Worm (Caenorhabditis elegans) whole organism, early embryonic: ENCODE measurements around the gene T18D3.1.

Source experiments
- B0310.2 ChIP-seq: sonication (generic microtip); optimal IDR thresholded peaks from 2 replicates; lab custom pipeline; 2016; ENCODE audit warnings: mild to moderate bottlenecking, missing genetic modification characterization, missing compliant biosample characterization
- F13C5.2 ChIP-seq: sonication (generic microtip); optimal IDR thresholded peaks from 2 replicates; lab custom pipeline; 2017; ENCODE audit warnings: mild to moderate bottlenecking, missing genetic modification characterization, inconsistent platforms, missing compliant biosample characterization
- aly-1 ChIP-seq: sonication (generic microtip); optimal IDR thresholded peaks from 2 replicates; lab custom pipeline; 2016; ENCODE audit warnings: missing genetic modification characterization, missing compliant biosample characterization
- ama-1 ChIP-seq: fragments of 150-350 bp; optimal IDR thresholded peaks from 2 replicates; lab custom pipeline; 2014
- ceh-13 ChIP-seq: fragments of 200-800 bp; sonication (Bioruptor generic); optimal IDR thresholded peaks from 2 replicates; lab custom pipeline; 2018; ENCODE audit warnings: mild to moderate bottlenecking, missing genetic modification characterization, missing compliant biosample characterization
- ceh-36 ChIP-seq: sonication (generic microtip); optimal IDR thresholded peaks from 2 replicates; lab custom pipeline; 2016; ENCODE audit warnings: missing genetic modification characterization, inconsistent platforms, missing compliant biosample characterization
- ets-7 ChIP-seq: sonication (generic microtip); optimal IDR thresholded peaks from 2 replicates; lab custom pipeline; 2016; ENCODE audit warnings: missing genotype, missing genetic modification characterization, missing compliant biosample characterization
- flt-1 ChIP-seq: fragments of 200-800 bp; sonication (Bioruptor generic); IDR thresholded peaks from 2 replicates; pipeline ENCODE4 v1.3.6; 2022; ENCODE audit warnings: missing genetic modification characterization, missing compliant biosample characterization
- hmbx-1 ChIP-seq: sonication (generic microtip); optimal IDR thresholded peaks from 2 replicates; lab custom pipeline; 2016; ENCODE audit warnings: mild to moderate bottlenecking, missing genetic modification characterization, missing compliant biosample characterization
- hnd-1 ChIP-seq: sonication (generic microtip); optimal IDR thresholded peaks from 2 replicates; lab custom pipeline; 2016; ENCODE audit warnings: missing genetic modification characterization, missing compliant biosample characterization
- pes-1 ChIP-seq: fragments of 200-800 bp; sonication (Bioruptor generic); IDR thresholded peaks from 2 replicates; pipeline ENCODE4 v1.3.6; 2022; ENCODE audit warnings: missing genetic modification reagents, missing genetic modification characterization, missing compliant biosample characterization
- scrt-1 ChIP-seq: fragments of 200-800 bp; sonication (Bioruptor generic); IDR thresholded peaks from 2 replicates; pipeline ENCODE4 v1.3.6; 2022; ENCODE audit warnings: missing genetic modification characterization, missing compliant biosample characterization
- tbx-11 ChIP-seq: fragments of 200-800 bp; sonication (Bioruptor generic); IDR thresholded peaks from 2 replicates; pipeline ENCODE4 v1.3.6; 2022; ENCODE audit warnings: missing genetic modification characterization, missing compliant biosample characterization
- tbx-37 ChIP-seq: fragments of 200-800 bp; sonication (Bioruptor generic); conservative IDR thresholded peaks from 2 replicates; pipeline ENCODE4 v1.3.6; 2022; ENCODE audit warnings: missing genetic modification reagents, missing genetic modification characterization, missing compliant biosample characterization

DNA sequence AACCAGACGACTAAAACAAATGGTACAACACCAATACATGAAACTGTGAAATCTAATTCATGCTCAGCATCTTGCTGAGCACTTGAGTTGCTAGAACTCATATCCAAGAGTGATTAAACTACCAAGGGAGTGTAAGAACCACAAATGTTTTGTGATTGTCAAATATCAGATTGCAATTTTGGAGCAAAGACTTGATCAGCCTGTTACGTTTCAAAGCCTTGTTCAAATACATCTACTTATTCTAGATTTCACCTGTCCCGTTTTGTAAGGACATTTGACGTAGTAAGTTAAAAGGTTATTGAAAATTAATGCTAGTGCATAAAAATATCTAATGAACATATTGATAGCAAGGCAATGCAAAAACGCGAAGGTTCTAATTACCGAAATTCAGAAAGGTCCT is 22.8 kb downstream of the T18D3.1 start, which contains the start of gene F45E6.1:
- no peak for TF ChIP-seq hnd-1 (tag; lab: Kevin White, UChicago)
- TF ChIP-seq ama-1 = no peak
- no peak for TF ChIP-seq tbx-37 (GFP tag; lab: Robert Waterston, UW)
- TF ChIP-seq ceh-36 (tag; lab: Kevin White, UChicago) = no peak
- no peak for TF ChIP-seq hmbx-1 (tag; lab: Kevin White, UChicago)
- TF ChIP-seq pes-1 (GFP tag; lab: Robert Waterston, UW) = no peak
- no peak for TF ChIP-seq ets-7
- no peak for TF ChIP-seq F13C5.2 (tag; lab: Kevin White, UChicago)
- no peak for TF ChIP-seq scrt-1 (GFP tag; lab: Robert Waterston, UW)
- TF ChIP-seq tbx-11 (GFP tag; lab: Robert Waterston, UW) = no peak
- no peak for TF ChIP-seq aly-1 (tag; lab: Kevin White, UChicago)
- TF ChIP-seq flt-1 (GFP tag; lab: Robert Waterston, UW) = no peak
- TF ChIP-seq ceh-13 = no peak
- TF ChIP-seq B0310.2 (tag; lab: Kevin White, UChicago) = no peak
